Worm (Caenorhabditis elegans) whole organism, late embryonic: ENCODE results near the gene nhr-39.

Experiments used
- C08G9.2 ChIP-seq: sonication (generic microtip); optimal IDR thresholded peaks from 2 replicates; lab custom pipeline; 2016; ENCODE audit warnings: mild to moderate bottlenecking, missing genetic modification characterization, moderate library complexity, missing compliant biosample characterization
- C38D4.7 ChIP-seq: fragments of 200-800 bp; sonication (Bioruptor generic); optimal IDR thresholded peaks from 2 replicates; lab custom pipeline; 2018; ENCODE audit warnings: mild to moderate bottlenecking, missing genetic modification characterization, moderate library complexity, missing compliant biosample characterization
- K02D7.2 ChIP-seq: sonication (generic microtip); optimal IDR thresholded peaks from 2 replicates; lab custom pipeline; 2017; ENCODE audit warnings: mild to moderate bottlenecking, missing genetic modification characterization, missing compliant biosample characterization
- T23F11.4 ChIP-seq: fragments of 200-800 bp; sonication (Bioruptor generic); optimal IDR thresholded peaks from 2 replicates; lab custom pipeline; 2018; ENCODE audit warnings: mild to moderate bottlenecking, missing genetic modification characterization, missing compliant biosample characterization
- Y22D7AL.16 ChIP-seq: sonication (generic microtip); optimal IDR thresholded peaks from 2 replicates; lab custom pipeline; 2016; ENCODE audit warnings: missing genetic modification characterization, missing compliant biosample characterization
- ahr-1 ChIP-seq: sonication (generic microtip); optimal IDR thresholded peaks from 2 replicates; lab custom pipeline; 2016; ENCODE audit warnings: missing genetic modification characterization, missing compliant biosample characterization
- ama-1 ChIP-seq: fragments of 150-350 bp; optimal IDR thresholded peaks from 2 replicates; lab custom pipeline; 2014
- ceh-18 ChIP-seq: sonication (generic microtip); optimal IDR thresholded peaks from 2 replicates; lab custom pipeline; 2016; ENCODE audit warnings: missing genetic modification characterization, missing compliant biosample characterization
- ceh-19 ChIP-seq: fragments of 200-800 bp; sonication (Bioruptor generic); optimal IDR thresholded peaks from 2 replicates; lab custom pipeline; 2018; ENCODE audit warnings: mild to moderate bottlenecking, missing genetic modification characterization, missing compliant biosample characterization
- ceh-2 ChIP-seq: sonication (generic microtip); optimal IDR thresholded peaks from 2 replicates; lab custom pipeline; 2016; ENCODE audit warnings: missing genotype, missing genetic modification characterization, missing compliant biosample characterization
- ceh-22 ChIP-seq: sonication (generic microtip); optimal IDR thresholded peaks from 2 replicates; lab custom pipeline; 2017; ENCODE audit warnings: missing biosample characterization, missing genetic modification characterization
- ceh-24 ChIP-seq: sonication (generic microtip); optimal IDR thresholded peaks from 2 replicates; lab custom pipeline; 2016; ENCODE audit warnings: mild to moderate bottlenecking, missing genetic modification characterization, missing compliant biosample characterization
- ceh-30 ChIP-seq: fragments of 150-350 bp; optimal IDR thresholded peaks from 2 replicates; lab custom pipeline; 2014; ENCODE audit warnings: missing biosample characterization, missing genetic modification characterization
- ceh-34 ChIP-seq: sonication (generic microtip); optimal IDR thresholded peaks from 2 replicates; lab custom pipeline; 2016; ENCODE audit warnings: mild to moderate bottlenecking, missing genetic modification characterization, missing compliant biosample characterization
- ceh-6 ChIP-seq: fragments of 200-800 bp; sonication (Bioruptor generic); optimal IDR thresholded peaks from 2 replicates; lab custom pipeline; 2018; ENCODE audit warnings: mild to moderate bottlenecking, missing genetic modification characterization, missing compliant biosample characterization
- dmd-4 ChIP-seq: sonication (generic microtip); optimal IDR thresholded peaks from 2 replicates; lab custom pipeline; 2016; ENCODE audit warnings: borderline replicate concordance, missing genetic modification characterization, missing compliant biosample characterization
- dve-1 ChIP-seq: sonication (generic microtip); optimal IDR thresholded peaks from 2 replicates; lab custom pipeline; 2017; ENCODE audit warnings: antibody characterized with exemption, mild to moderate bottlenecking, missing genetic modification characterization, missing compliant biosample characterization
- elt-2 ChIP-seq: sonication (generic microtip); optimal IDR thresholded peaks from 2 replicates; lab custom pipeline; 2016; ENCODE audit warnings: missing genetic modification reagents, missing genetic modification characterization, missing compliant biosample characterization
- ets-4 ChIP-seq: sonication (generic microtip); optimal IDR thresholded peaks from 2 replicates; lab custom pipeline; 2016; ENCODE audit warnings: missing genetic modification characterization, missing compliant biosample characterization
- eyg-1 ChIP-seq: sonication (generic microtip); optimal IDR thresholded peaks from 2 replicates; lab custom pipeline; 2016; ENCODE audit warnings: missing genotype, missing genetic modification characterization, missing compliant biosample characterization
- fkh-10 ChIP-seq: fragments of 150-350 bp; optimal IDR thresholded peaks from 2 replicates; lab custom pipeline; 2014; ENCODE audit warnings: missing biosample characterization, missing genetic modification reagents, missing genetic modification characterization
- hlh-13 ChIP-seq: fragments of 200-800 bp; sonication (Bioruptor generic); optimal IDR thresholded peaks from 2 replicates; lab custom pipeline; 2018; ENCODE audit warnings: mild to moderate bottlenecking, missing genetic modification characterization, missing compliant biosample characterization
- hlh-15 ChIP-seq: sonication (generic microtip); optimal IDR thresholded peaks from 2 replicates; lab custom pipeline; 2016; ENCODE audit warnings: missing genetic modification characterization, missing compliant biosample characterization
- hlh-30 ChIP-seq: sonication (generic microtip); optimal IDR thresholded peaks from 2 replicates; lab custom pipeline; 2017; ENCODE audit warnings: antibody characterized with exemption, missing genetic modification characterization, missing compliant biosample characterization; ENCODE audit not compliant: insufficient read depth
- hlh-6 ChIP-seq: sonication (generic microtip); optimal IDR thresholded peaks from 2 replicates; lab custom pipeline; 2016; ENCODE audit warnings: missing genotype, missing genetic modification characterization, missing compliant biosample characterization
- lim-6 ChIP-seq: sonication (generic microtip); optimal IDR thresholded peaks from 2 replicates; lab custom pipeline; 2016; ENCODE audit warnings: missing genetic modification characterization, missing compliant biosample characterization
- lin-11 ChIP-seq: fragments of 200-800 bp; sonication (Bioruptor generic); optimal IDR thresholded peaks from 2 replicates; lab custom pipeline; 2018; ENCODE audit warnings: mild to moderate bottlenecking, missing genetic modification characterization, missing compliant biosample characterization
- mec-3 ChIP-seq: sonication (generic microtip); optimal IDR thresholded peaks from 2 replicates; lab custom pipeline; 2016; ENCODE audit warnings: borderline replicate concordance, missing genetic modification characterization, missing compliant biosample characterization
- nfya-1 ChIP-seq: sonication (generic microtip); optimal IDR thresholded peaks from 2 replicates; lab custom pipeline; 2017; ENCODE audit warnings: missing genetic modification characterization, mild to moderate bottlenecking, missing compliant biosample characterization, antibody characterized with exemption, moderate library complexity
- nhr-11 ChIP-seq: fragments of 150-350 bp; optimal IDR thresholded peaks from 2 replicates; lab custom pipeline; 2014; ENCODE audit warnings: missing biosample characterization, missing genetic modification characterization
- nhr-232 ChIP-seq: sonication (generic microtip); optimal IDR thresholded peaks from 2 replicates; lab custom pipeline; 2016; ENCODE audit warnings: missing genetic modification characterization, missing compliant biosample characterization
- npax-4 ChIP-seq: sonication (generic microtip); optimal IDR thresholded peaks from 2 replicates; lab custom pipeline; 2016; ENCODE audit warnings: missing genetic modification characterization, missing compliant biosample characterization
- odd-2 ChIP-seq: sonication (generic microtip); optimal IDR thresholded peaks from 2 replicates; lab custom pipeline; 2017; ENCODE audit warnings: antibody characterized with exemption, mild to moderate bottlenecking, missing genetic modification characterization, missing compliant biosample characterization
- pag-3 ChIP-seq: sonication (generic microtip); optimal IDR thresholded peaks from 2 replicates; lab custom pipeline; 2016; ENCODE audit warnings: missing compliant biosample characterization, missing genetic modification characterization, borderline replicate concordance
- pat-9 ChIP-seq: fragments of 200-800 bp; sonication (Bioruptor generic); optimal IDR thresholded peaks from 2 replicates; lab custom pipeline; 2018; ENCODE audit warnings: mild to moderate bottlenecking, missing genetic modification characterization, moderate library complexity, missing compliant biosample characterization
- pax-1 ChIP-seq: fragments of 150-350 bp; optimal IDR thresholded peaks from 2 replicates; lab custom pipeline; 2014; ENCODE audit warnings: missing biosample characterization, missing genetic modification characterization
- pha-4 ChIP-seq: fragments of 150-350 bp; optimal IDR thresholded peaks from 2 replicates; lab custom pipeline; 2018; ENCODE audit warnings: missing biosample characterization, missing genetic modification reagents, missing genetic modification characterization
- pqm-1 ChIP-seq: sonication (generic microtip); optimal IDR thresholded peaks from 2 replicates; lab custom pipeline; 2016; ENCODE audit warnings: missing genetic modification characterization, missing compliant biosample characterization
- pros-1 ChIP-seq: fragments of 150-350 bp; optimal IDR thresholded peaks from 2 replicates; lab custom pipeline; 2014; ENCODE audit warnings: missing biosample characterization, missing genetic modification reagents, missing genetic modification characterization
- sdc-2 ChIP-seq: sonication (generic microtip); optimal IDR thresholded peaks from 2 replicates; lab custom pipeline; 2016; ENCODE audit warnings: missing genotype, missing genetic modification characterization, missing compliant biosample characterization
- sox-4 ChIP-seq: sonication (generic microtip); optimal IDR thresholded peaks from 2 replicates; lab custom pipeline; 2017; ENCODE audit warnings: mild to moderate bottlenecking, missing genetic modification characterization, inconsistent platforms, missing compliant biosample characterization
- tbx-2 ChIP-seq: sonication (generic microtip); optimal IDR thresholded peaks from 2 replicates; lab custom pipeline; 2016; ENCODE audit warnings: missing genetic modification characterization, missing compliant biosample characterization
- tbx-7 ChIP-seq: sonication (generic microtip); optimal IDR thresholded peaks from 2 replicates; lab custom pipeline; 2016; ENCODE audit warnings: missing genotype, missing genetic modification characterization, missing compliant biosample characterization
- ttx-3 ChIP-seq: sonication (generic microtip); optimal IDR thresholded peaks from 2 replicates; lab custom pipeline; 2016; ENCODE audit warnings: missing genetic modification reagents, missing genetic modification characterization, missing compliant biosample characterization
- unc-3 ChIP-seq, 2 experiments: fragments of 200-800 bp in 1 of 2; sonication (Bioruptor generic) in 1 of 2; sonication (generic microtip) in 1 of 2; conservative IDR thresholded peaks in 1 of 2; optimal IDR thresholded peaks in 1 of 2; 2 replicates each; pipeline versions ENCODE4 v1.3.6 to Lab custom; 2016 to 2022; ENCODE audit warnings: missing compliant biosample characterization in 2 of 2, missing genetic modification characterization in 2 of 2, missing genetic modification reagents in 1 of 2
- unc-55 ChIP-seq: sonication (generic microtip); optimal IDR thresholded peaks from 2 replicates; lab custom pipeline; 2017; ENCODE audit warnings: missing biosample characterization, missing genetic modification reagents, missing genetic modification characterization
- unc-86 ChIP-seq: sonication (generic microtip); optimal IDR thresholded peaks from 2 replicates; lab custom pipeline; 2016; ENCODE audit warnings: missing genetic modification characterization, missing compliant biosample characterization

The nhr-39 gene

DNA sequence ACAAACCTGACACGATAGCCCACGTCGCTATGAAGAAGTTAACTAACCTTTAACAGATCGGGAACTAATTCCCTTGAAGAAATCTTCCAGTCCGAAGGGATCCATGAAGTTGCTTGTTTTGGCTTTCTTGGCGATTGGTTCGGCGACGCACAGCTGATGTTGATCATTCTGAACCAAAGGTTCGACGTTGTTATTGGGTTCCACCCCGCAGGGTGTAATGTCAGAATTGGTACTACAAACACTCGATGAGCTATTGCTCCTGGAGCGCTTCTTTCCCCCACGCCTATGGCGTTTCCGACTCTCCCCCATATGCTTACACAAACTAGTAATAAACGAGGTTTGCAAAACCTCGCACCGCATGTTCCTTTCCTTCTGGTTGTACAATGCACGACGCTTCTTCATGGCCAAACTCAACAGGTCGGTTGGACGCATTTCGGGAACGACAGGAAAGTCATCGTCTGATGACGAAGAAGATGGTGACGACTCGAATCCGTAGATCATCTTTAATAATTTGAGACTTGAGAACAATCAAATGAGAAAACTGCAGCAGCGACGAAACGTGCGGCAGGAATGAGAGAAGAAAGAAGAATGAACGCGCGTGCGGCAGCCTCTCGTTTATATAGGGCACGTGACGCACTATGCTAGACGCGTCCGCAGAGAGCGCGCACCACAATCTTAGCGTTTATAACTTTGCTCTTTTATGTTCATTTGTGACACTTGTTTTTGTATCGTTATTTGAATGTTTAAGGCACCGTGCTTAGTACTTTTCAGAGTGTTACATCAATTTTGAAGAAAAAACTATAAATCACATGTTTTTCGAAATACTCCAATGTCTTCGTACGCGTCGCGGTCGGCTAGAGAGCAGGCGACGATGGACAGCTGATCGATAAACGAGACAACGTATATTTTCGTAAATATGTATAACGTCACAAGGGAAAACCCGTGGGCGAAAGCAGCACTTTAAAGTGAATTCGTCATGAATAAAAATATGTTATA is 40.8 kb downstream of the nhr-39 start, which contains the start of gene tos-1 (continued):
- peak; percentile 84 for TF ChIP-seq pax-1
- TF ChIP-seq unc-55 = peak; percentile 94
- TF ChIP-seq C38D4.7 (GFP tag; lab: Kevin White, UChicago) = peak; percentile 59
- TF ChIP-seq T23F11.4 = peak; percentile 90
- TF ChIP-seq hlh-13 (GFP tag; lab: Kevin White, UChicago) = peak; percentile 40
- TF ChIP-seq pha-4 (tag; lab: Kevin White, UChicago) = no peak
- TF ChIP-seq dmd-4 (tag; lab: Kevin White, UChicago) = peak; percentile 68
- TF ChIP-seq sdc-2 (tag; lab: Kevin White, UChicago) = peak; percentile 83
- TF ChIP-seq ceh-30 (tag; lab: Kevin White, UChicago) = no peak
- no peak for TF ChIP-seq mec-3 (tag; lab: Kevin White, UChicago)
- TF ChIP-seq nfya-1 = peak; percentile 93
- peak; percentile 71 for TF ChIP-seq ceh-2 (tag; lab: Kevin White, UChicago)
- peak; percentile 99 for TF ChIP-seq tbx-2 (tag; lab: Kevin White, UChicago)
- TF ChIP-seq ahr-1 (tag; lab: Kevin White, UChicago) = no peak
- TF ChIP-seq ttx-3 (tag; lab: Kevin White, UChicago) = peak; percentile 75
- peak; percentile 87 for TF ChIP-seq ceh-19 (GFP tag; lab: Kevin White, UChicago)
- no peak; the same call in 1 of the 2 replicates for TF ChIP-seq unc-3 (GFP tag; conservative IDR thresholded peaks at IDR 0.05; lab: Robert Waterston, UW)
- peak; percentile 96 for TF ChIP-seq unc-3 (tag; optimal IDR thresholded peaks at IDR 0.05; lab: Kevin White, UChicago)
- peak; percentile 76 for TF ChIP-seq sox-4 (tag; lab: Kevin White, UChicago)
- TF ChIP-seq ceh-24 (tag; lab: Kevin White, UChicago) = peak; percentile 60
- peak; percentile 82 for TF ChIP-seq pros-1 (tag; lab: Kevin White, UChicago)
- TF ChIP-seq dve-1 (tag; lab: Kevin White, UChicago) = peak; percentile 96
- TF ChIP-seq fkh-10 (GFP tag; lab: Kevin White, UChicago) = peak; percentile 67
- peak; percentile 63 for TF ChIP-seq C08G9.2 (tag; lab: Kevin White, UChicago)
- TF ChIP-seq nhr-11 (tag; lab: Kevin White, UChicago) = no peak
- peak; percentile 90 for TF ChIP-seq pat-9
- peak; percentile 100 for TF ChIP-seq ceh-34 (tag; lab: Kevin White, UChicago)
- no peak for TF ChIP-seq npax-4 (tag; lab: Kevin White, UChicago)
- TF ChIP-seq Y22D7AL.16 (tag; lab: Kevin White, UChicago) = peak; percentile 71
- TF ChIP-seq lim-6 = peak; percentile 46
- TF ChIP-seq ceh-6 = peak; percentile 21
- peak; percentile 97 for TF ChIP-seq elt-2 (tag; lab: Kevin White, UChicago)
- TF ChIP-seq hlh-30 (tag; lab: Kevin White, UChicago) = peak; percentile 100
- peak; percentile 88 for TF ChIP-seq pag-3 (tag; lab: Kevin White, UChicago)
- TF ChIP-seq hlh-15 (tag; lab: Kevin White, UChicago) = no peak
- peak; percentile 57 for TF ChIP-seq tbx-7 (tag; lab: Kevin White, UChicago)
- TF ChIP-seq ceh-22 = no peak
- TF ChIP-seq ceh-18 (tag; lab: Kevin White, UChicago) = peak; percentile 100
- TF ChIP-seq odd-2 (tag; lab: Kevin White, UChicago) = no peak
- TF ChIP-seq lin-11 (tag; lab: Kevin White, UChicago) = peak; percentile 57
- TF ChIP-seq nhr-232 (tag; lab: Kevin White, UChicago) = peak; percentile 34
- peak; percentile 98 for TF ChIP-seq pqm-1 (tag; lab: Kevin White, UChicago)
- TF ChIP-seq ama-1 (lab: Kevin White, UChicago) = peak; percentile 99
- TF ChIP-seq eyg-1 (tag; lab: Kevin White, UChicago) = peak; percentile 75
- peak; percentile 77 for TF ChIP-seq hlh-6
- TF ChIP-seq unc-86 (tag; lab: Kevin White, UChicago) = peak; percentile 95
- TF ChIP-seq K02D7.2 (tag; lab: Kevin White, UChicago) = peak; percentile 70
- TF ChIP-seq ets-4 (tag; lab: Kevin White, UChicago) = peak; percentile 93
